Worm (Caenorhabditis elegans) whole organism, mixed stage, embryonic: Measurements from ENCODE around the gene flad-1.

Experiments
- M03D4.4 ChIP-seq: sonication (generic microtip); optimal IDR thresholded peaks from 2 replicates; lab custom pipeline; 2017; ENCODE audit warnings: mild to moderate bottlenecking, missing genetic modification characterization, missing compliant biosample characterization
- bed-3 ChIP-seq: fragments of 200-800 bp; sonication (Bioruptor generic); optimal IDR thresholded peaks from 3 replicates; lab custom pipeline; 2018; ENCODE audit warnings: mild to moderate bottlenecking, missing genetic modification characterization, moderate library complexity, missing compliant biosample characterization
- blmp-1 ChIP-seq: fragments of 150-350 bp; optimal IDR thresholded peaks from 2 replicates; lab custom pipeline; 2014; ENCODE audit warnings: missing biosample characterization, missing genetic modification characterization
- ceh-39 ChIP-seq: fragments of 150-350 bp; optimal IDR thresholded peaks from 2 replicates; lab custom pipeline; 2014; ENCODE audit warnings: missing biosample characterization, missing genetic modification characterization
- ceh-43 ChIP-seq: fragments of 200-800 bp; sonication (Bioruptor generic); optimal IDR thresholded peaks from 2 replicates; lab custom pipeline; 2018; ENCODE audit warnings: mild to moderate bottlenecking, missing genetic modification characterization, moderate library complexity, missing compliant biosample characterization
- ceh-83 ChIP-seq: fragments of 200-800 bp; sonication (Bioruptor generic); optimal IDR thresholded peaks from 2 replicates; lab custom pipeline; 2018; ENCODE audit warnings: mild to moderate bottlenecking, missing genetic modification characterization, missing compliant biosample characterization
- ces-1 ChIP-seq: fragments of 150-350 bp; optimal IDR thresholded peaks from 2 replicates; lab custom pipeline; 2014; ENCODE audit warnings: missing biosample characterization, missing genetic modification reagents, missing genetic modification characterization
- cnd-1 ChIP-seq: fragments of 200-800 bp; sonication (Bioruptor generic); optimal IDR thresholded peaks from 2 replicates; lab custom pipeline; 2018; ENCODE audit warnings: mild to moderate bottlenecking, missing genetic modification characterization, missing compliant biosample characterization
- drap-1 ChIP-seq: fragments of 200-800 bp; sonication (Bioruptor generic); optimal IDR thresholded peaks from 3 replicates; lab custom pipeline; 2018; ENCODE audit warnings: mild to moderate bottlenecking, missing genetic modification characterization, missing compliant biosample characterization
- elt-3 ChIP-seq: fragments of 150-350 bp; optimal IDR thresholded peaks from 2 replicates; lab custom pipeline; 2014; ENCODE audit warnings: missing biosample characterization, missing genetic modification characterization
- flh-1 ChIP-seq: fragments of 200-800 bp; sonication (Bioruptor generic); optimal IDR thresholded peaks from 2 replicates; lab custom pipeline; 2018; ENCODE audit warnings: mild to moderate bottlenecking, missing genetic modification characterization, moderate library complexity, missing compliant biosample characterization
- ham-2 ChIP-seq: fragments of 200-800 bp; sonication (Bioruptor generic); optimal IDR thresholded peaks from 2 replicates; lab custom pipeline; 2018; ENCODE audit warnings: mild to moderate bottlenecking, missing genetic modification characterization, missing compliant biosample characterization
- hlh-1 ChIP-seq: fragments of 150-350 bp; optimal IDR thresholded peaks from 2 replicates; lab custom pipeline; 2014; ENCODE audit warnings: missing biosample characterization, missing genetic modification reagents, missing genetic modification characterization
- lin-32 ChIP-seq: fragments of 200-800 bp; sonication (Bioruptor generic); optimal IDR thresholded peaks from 2 replicates; lab custom pipeline; 2018; ENCODE audit warnings: mild to moderate bottlenecking, missing genetic modification characterization, missing compliant biosample characterization
- lsy-2 ChIP-seq: fragments of 150-350 bp; optimal IDR thresholded peaks from 2 replicates; lab custom pipeline; 2014; ENCODE audit warnings: missing biosample characterization, missing genetic modification characterization
- mab-5 ChIP-seq: fragments of 150-350 bp; optimal IDR thresholded peaks from 2 replicates; lab custom pipeline; 2014; ENCODE audit warnings: missing biosample characterization, missing genetic modification characterization
- mep-1 ChIP-seq: fragments of 150-350 bp; optimal IDR thresholded peaks from 2 replicates; lab custom pipeline; 2017; ENCODE audit warnings: missing biosample characterization, missing genetic modification reagents, missing genetic modification characterization, inconsistent platforms
- mls-2 ChIP-seq: sonication (generic microtip); optimal IDR thresholded peaks from 2 replicates; lab custom pipeline; 2016; ENCODE audit warnings: mild to moderate bottlenecking, missing genetic modification characterization, moderate library complexity, missing compliant biosample characterization
- nhr-12 ChIP-seq: fragments of 150-350 bp; optimal IDR thresholded peaks from 2 replicates; lab custom pipeline; 2014; ENCODE audit warnings: missing biosample characterization, missing genetic modification characterization
- nhr-237 ChIP-seq: fragments of 150-350 bp; optimal IDR thresholded peaks from 2 replicates; lab custom pipeline; 2014; ENCODE audit warnings: missing biosample characterization, missing genetic modification characterization
- nhr-76 ChIP-seq: sonication (generic microtip); optimal IDR thresholded peaks from 2 replicates; lab custom pipeline; 2017; ENCODE audit warnings: missing biosample characterization, missing genetic modification characterization
- pha-4 ChIP-seq: fragments of 150-350 bp; optimal IDR thresholded peaks from 2 replicates; lab custom pipeline; 2018; ENCODE audit warnings: missing biosample characterization, missing genetic modification reagents, missing genetic modification characterization
- sem-2 ChIP-seq: fragments of 200-800 bp; sonication (Bioruptor generic); optimal IDR thresholded peaks from 2 replicates; lab custom pipeline; 2018; ENCODE audit warnings: mild to moderate bottlenecking, missing genetic modification characterization, missing compliant biosample characterization
- snpc-4 ChIP-seq: fragments of 150-350 bp; optimal IDR thresholded peaks from 2 replicates; lab custom pipeline; 2014; ENCODE audit warnings: missing biosample characterization, missing genetic modification characterization
- unc-120 ChIP-seq: sonication (generic microtip); optimal IDR thresholded peaks from 2 replicates; lab custom pipeline; 2017; ENCODE audit warnings: missing genetic modification characterization, missing compliant biosample characterization; ENCODE audit not compliant: poor library complexity, severe bottlenecking
- unc-39 ChIP-seq: fragments of 150-350 bp; optimal IDR thresholded peaks from 2 replicates; lab custom pipeline; 2014; ENCODE audit warnings: missing biosample characterization, missing genetic modification characterization
- unc-62 ChIP-seq: fragments of 150-350 bp; optimal IDR thresholded peaks from 2 replicates; lab custom pipeline; 2014; ENCODE audit warnings: missing biosample characterization, missing genetic modification reagents, missing genetic modification characterization
- zip-8 ChIP-seq: fragments of 150-350 bp; optimal IDR thresholded peaks from 2 replicates; lab custom pipeline; 2014; ENCODE audit warnings: missing biosample characterization, missing genetic modification characterization
- ztf-11 ChIP-seq: fragments of 150-350 bp; optimal IDR thresholded peaks from 2 replicates; lab custom pipeline; 2014; ENCODE audit warnings: missing biosample characterization, missing genetic modification characterization

The flad-1 gene

DNA sequence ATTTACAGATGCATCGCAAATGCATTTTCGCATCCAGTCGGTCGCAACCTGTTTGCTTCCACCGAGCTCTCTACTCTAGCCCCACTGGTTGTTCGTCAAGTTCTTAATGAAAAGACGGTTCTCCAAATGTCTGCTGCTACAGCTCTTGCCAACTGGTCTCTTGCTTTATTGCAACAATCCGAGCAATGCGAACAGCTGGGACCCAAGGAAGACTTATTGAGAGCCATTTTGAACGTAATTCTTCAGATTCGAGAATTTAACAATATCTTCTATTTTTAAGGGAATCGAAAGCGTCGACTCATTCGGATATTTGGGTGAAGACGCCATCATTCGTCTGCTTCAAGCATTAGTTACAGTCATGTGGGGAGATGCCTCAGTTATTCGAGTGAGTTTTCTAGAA, 691 bp upstream of the flad-1 start:
- no peak for TF ChIP-seq nhr-76
- no peak for TF ChIP-seq zip-8 (tag; lab: Kevin White, UChicago)
- TF ChIP-seq ham-2 = no peak

DNA sequence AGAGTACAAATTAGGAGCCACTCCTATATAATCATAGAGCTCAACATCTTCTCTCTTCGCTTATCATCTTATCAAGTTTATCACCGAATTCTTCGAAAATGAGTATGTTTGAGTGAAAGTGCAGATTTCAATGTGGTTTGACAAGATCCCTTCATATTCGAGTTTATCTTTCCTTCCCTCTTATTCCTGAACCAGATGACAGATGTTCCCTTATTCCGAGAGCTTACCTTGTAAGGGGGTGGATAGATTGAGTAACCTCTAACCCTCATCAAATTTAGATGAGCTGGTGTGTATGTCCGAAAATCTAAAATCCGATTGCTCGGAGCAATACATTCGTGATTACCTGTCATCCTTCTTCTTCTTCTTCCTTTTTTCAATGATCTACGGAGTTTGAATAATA, 4.7 kb downstream of the flad-1 start:
- TF ChIP-seq unc-120 (tag; lab: Kevin White, UChicago) = no peak
- no peak for TF ChIP-seq unc-39 (tag; lab: Kevin White, UChicago)

DNA sequence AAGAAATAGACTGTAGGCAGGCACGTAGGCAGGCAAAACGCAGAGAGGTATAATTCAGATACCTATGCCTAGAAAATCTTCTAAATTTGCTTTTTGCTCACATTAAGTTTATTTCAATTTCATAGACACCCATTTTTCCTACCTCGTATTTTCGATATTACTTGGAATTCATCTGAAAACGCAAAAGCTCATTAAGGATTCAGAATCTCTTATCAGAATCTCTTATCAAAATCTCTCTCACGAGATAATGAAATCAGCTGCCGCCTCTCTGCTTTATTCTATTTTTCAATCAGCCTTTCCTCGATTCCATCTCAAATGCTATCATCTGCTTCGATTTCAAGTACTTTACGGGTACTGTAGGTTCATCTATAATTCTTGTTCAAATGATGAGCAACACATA, 7.9 kb downstream of the flad-1 start:
- TF ChIP-seq nhr-76 (no peak), unc-62 (GFP tag; lab: Kevin White, UChicago) (no peak), lsy-2 (no peak), mls-2 (tag; lab: Kevin White, UChicago) (no peak), ceh-83 (no peak), pha-4 (no peak), unc-120 (tag; lab: Kevin White, UChicago) (no peak), ceh-43 (GFP tag; lab: Kevin White, UChicago) (no peak), blmp-1 (no peak), elt-3 (no peak), bed-3 (GFP tag; lab: Kevin White, UChicago) (no peak), flh-1 (GFP tag; lab: Kevin White, UChicago) (no peak), snpc-4 (tag; lab: Kevin White, UChicago) (no peak), sem-2 (GFP tag; lab: Kevin White, UChicago) (no peak), nhr-237 (no peak)

DNA sequence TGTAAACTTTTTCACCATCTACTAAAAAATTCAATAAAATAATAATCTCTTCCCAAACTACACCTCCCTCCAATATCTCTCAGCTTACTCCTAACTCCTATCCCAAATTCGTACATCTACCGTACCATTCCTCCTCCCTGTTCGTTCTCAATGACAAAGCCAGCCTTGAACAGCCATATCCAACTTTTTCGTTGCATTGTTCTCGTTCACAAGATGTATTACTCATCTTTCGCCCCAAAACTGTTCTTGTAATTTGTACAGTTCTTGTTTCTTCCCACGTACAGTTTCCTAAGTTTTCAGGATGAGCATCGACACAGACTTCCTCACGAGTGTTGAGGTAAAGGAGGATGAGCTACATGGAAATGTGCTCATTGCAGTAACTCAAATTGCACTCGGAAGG, 10.9 kb downstream of the flad-1 start, which contains the start of gene egl-43:
egl-43 (plus strand) TSS at position 301 of the 400 bp plus-strand sequence.
- TF ChIP-seq nhr-237 = no peak
- no peak for TF ChIP-seq ceh-83
- no peak for TF ChIP-seq mep-1 (tag; lab: Kevin White, UChicago)
- no peak for TF ChIP-seq mab-5 (tag; lab: Kevin White, UChicago)
- TF ChIP-seq drap-1 (GFP tag; lab: Kevin White, UChicago) = no peak
- TF ChIP-seq blmp-1 = no peak
- TF ChIP-seq nhr-12 = no peak
- TF ChIP-seq cnd-1 (tag; lab: Kevin White, UChicago) = no peak
- no peak for TF ChIP-seq hlh-1 (tag; lab: Kevin White, UChicago)
- TF ChIP-seq lsy-2 = no peak
- TF ChIP-seq flh-1 (GFP tag; lab: Kevin White, UChicago) = no peak
- no peak for TF ChIP-seq M03D4.4
- no peak for TF ChIP-seq snpc-4 (tag; lab: Kevin White, UChicago)
- TF ChIP-seq ceh-39 (tag; lab: Kevin White, UChicago) = no peak
- TF ChIP-seq lin-32 = no peak
- TF ChIP-seq unc-62 (GFP tag; lab: Kevin White, UChicago) = no peak
- TF ChIP-seq ztf-11 (tag; lab: Kevin White, UChicago) = no peak
- TF ChIP-seq pha-4 = no peak
- TF ChIP-seq, all 35 proteins: peak for 0

DNA sequence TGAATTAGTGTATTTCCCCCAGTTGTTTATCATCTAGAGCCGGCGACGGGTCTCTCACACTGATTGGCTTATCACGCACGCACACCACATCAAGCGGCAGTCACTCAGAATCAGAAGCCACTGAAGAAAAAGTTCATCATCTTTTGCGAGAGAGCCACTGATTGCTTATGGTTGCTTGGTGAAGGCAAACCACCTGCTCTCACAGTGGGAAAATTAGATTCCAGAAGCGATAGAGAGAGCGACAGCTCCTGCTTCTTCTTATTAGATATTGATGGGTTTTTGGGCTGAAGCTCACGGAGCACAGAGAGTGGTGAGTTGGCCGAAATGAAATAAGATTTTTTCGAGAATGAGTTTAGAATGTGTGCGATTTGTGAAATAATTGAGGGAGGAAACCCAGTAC, 12.2 kb downstream of the flad-1 start:
- no peak for TF ChIP-seq ceh-83
- no peak for TF ChIP-seq ztf-11 (tag; lab: Kevin White, UChicago)
- TF ChIP-seq blmp-1 = no peak
- TF ChIP-seq lsy-2 = no peak
- no peak for TF ChIP-seq pha-4
- TF ChIP-seq ces-1 = peak; percentile 51

DNA sequence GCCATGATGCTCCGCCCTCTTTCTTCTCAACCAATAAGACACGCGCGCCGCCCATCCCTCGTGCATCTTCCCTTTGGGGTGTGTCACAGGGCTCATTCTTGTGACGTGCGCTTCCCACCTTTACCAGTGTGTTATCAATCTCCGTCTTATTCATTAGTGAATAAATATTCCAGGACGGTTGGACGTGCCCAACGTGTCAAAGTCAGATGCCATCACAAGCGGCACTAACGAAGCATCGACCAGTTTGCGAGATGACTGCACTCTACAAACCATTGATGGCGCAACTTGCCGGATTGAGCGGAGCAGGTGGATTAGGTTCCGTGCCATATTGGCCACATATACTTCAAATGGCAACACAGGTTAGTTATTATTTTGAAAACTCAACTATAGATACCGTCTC, 16.2 kb downstream of the flad-1 start:
- no peak for TF ChIP-seq mls-2 (tag; lab: Kevin White, UChicago)
- TF ChIP-seq ceh-83 = no peak
- no peak for TF ChIP-seq mep-1 (tag; lab: Kevin White, UChicago)
- no peak for TF ChIP-seq cnd-1 (tag; lab: Kevin White, UChicago)
- no peak for TF ChIP-seq unc-120 (tag; lab: Kevin White, UChicago)
- no peak for TF ChIP-seq flh-1 (GFP tag; lab: Kevin White, UChicago)
- no peak for TF ChIP-seq ceh-39 (tag; lab: Kevin White, UChicago)
- no peak for TF ChIP-seq mab-5 (tag; lab: Kevin White, UChicago)
- no peak for TF ChIP-seq ceh-43 (GFP tag; lab: Kevin White, UChicago)
- TF ChIP-seq nhr-76 = no peak
- TF ChIP-seq nhr-237 = no peak
- no peak for TF ChIP-seq blmp-1
- TF ChIP-seq, all 35 proteins: peak for 0
